Fruit fly (Drosophila melanogaster): ENCODE data around the gene BicD.

The BicD gene

dm6 chr2L:17472582-17473524, at the start of gene BicD (continued):
- TF ChIP-seq TFAM (GFP tag; optimal IDR thresholded peaks at IDR 0.05) (no peak), jumu (GFP tag; optimal IDR thresholded peaks at IDR 0.05) (no peak), CG11695 (GFP tag; IDR thresholded peaks at IDR 0.05) (0 out of 3 replicates have a peak, but pooled peaks have one; percentile 15), CG17802 (tag; optimal IDR thresholded peaks at IDR 0.05) (peak; percentile 46), CG13894 (tag; optimal IDR thresholded peaks at IDR 0.05) (peak; percentile 51), CG10565 (GFP tag; optimal IDR thresholded peaks at IDR 0.05) (no peak), E2f2 (GFP tag; IDR thresholded peaks at IDR 0.05) (peak; percentile 41; the same call in 1 of the 2 replicates), Hr3 (GFP tag; optimal IDR thresholded peaks at IDR 0.05) (peak; percentile 2), HLH3B (GFP tag; IDR thresholded peaks at IDR 0.05) (no peak), Sox100B (GFP tag; optimal IDR thresholded peaks at IDR 0.05) (no peak), Drgx (GFP tag; IDR thresholded peaks at IDR 0.05) (no peak), CG1603 (tag; optimal IDR thresholded peaks at IDR 0.05) (peak; percentile 35), CG5245 (GFP tag; optimal IDR thresholded peaks at IDR 0.05) (no peak), Doc2 (GFP tag; IDR thresholded peaks at IDR 0.05) (no peak), phol (tag; optimal IDR thresholded peaks at IDR 0.05) (peak; percentile 58), da (GFP tag; optimal IDR thresholded peaks at IDR 0.05) (no peak), Ravus (GFP tag; IDR thresholded peaks at IDR 0.05) (no peak), CG17612 (GFP tag; IDR thresholded peaks at IDR 0.05) (0 out of 2 replicates have a peak, but pooled peaks have one; percentile 7), CG6765 (GFP tag; optimal IDR thresholded peaks at IDR 0.05) (peak; percentile 0), CG8388 (GFP tag; optimal IDR thresholded peaks at IDR 0.05) (no peak), ems (GFP tag; optimal IDR thresholded peaks at IDR 0.05) (no peak), CG18599 (GFP tag; optimal IDR thresholded peaks at IDR 0.05) (peak; percentile 26), MTF-1 (GFP tag; optimal IDR thresholded peaks at IDR 0.05; ENCODE audit: borderline replicate concordance) (no peak), CG17359 (tag; optimal IDR thresholded peaks at IDR 0.05) (no peak), CG30431 (GFP tag; optimal IDR thresholded peaks at IDR 0.05) (no peak), klu (GFP tag; IDR thresholded peaks at IDR 0.05) (no peak), CG11504 (tag; optimal IDR thresholded peaks at IDR 0.05) (no peak), CG3281 (GFP tag; optimal IDR thresholded peaks at IDR 0.05) (no peak), CrebB (tag; optimal IDR thresholded peaks at IDR 0.05) (peak; percentile 32), CG15514 (GFP tag; optimal IDR thresholded peaks at IDR 0.05) (peak; percentile 74), CG1647 (GFP tag; optimal IDR thresholded peaks at IDR 0.05) (no peak), CG10462 (GFP tag; optimal IDR thresholded peaks at IDR 0.05) (no peak), dpn (GFP tag; optimal IDR thresholded peaks at IDR 0.05) (no peak), pum (GFP tag; optimal IDR thresholded peaks at IDR 0.05) (no peak), Pdp1 (GFP tag; optimal IDR thresholded peaks at IDR 0.05) (peak in 1 of 2 experiments; percentile 62), CG11456 (GFP tag; IDR thresholded peaks at IDR 0.05) (no peak), Sry-β (GFP tag; optimal IDR thresholded peaks at IDR 0.05) (no peak), wek (GFP tag; optimal IDR thresholded peaks at IDR 0.05) (peak; percentile 37), sna (GFP tag; IDR thresholded peaks at IDR 0.05; ENCODE audit: partially characterized antibody) (peak; percentile 72; the same call in 1 of the 2 replicates), CG11696 (GFP tag; IDR thresholded peaks at IDR 0.05) (no peak), chif (GFP tag; optimal IDR thresholded peaks at IDR 0.05) (no peak), NC2β (GFP tag; optimal IDR thresholded peaks at IDR 0.05) (no peak), CG17186 (GFP tag; optimal IDR thresholded peaks at IDR 0.05) (peak; percentile 77)

Data from whole organism, embryonic.